Fruit fly (Drosophila melanogaster): Measurements from ENCODE around the gene nkd.

The nkd gene

dm6 chr3L:19031858-19032257, 13.4 kb downstream of the nkd start:
- no peak for TF ChIP-seq psq (optimal IDR thresholded peaks at IDR 0.05)
- no peak for TF ChIP-seq EcR (GFP tag; optimal IDR thresholded peaks at IDR 0.05)
- no peak for TF ChIP-seq CG8478 (optimal IDR thresholded peaks at IDR 0.05)
- TF ChIP-seq pan (optimal IDR thresholded peaks at IDR 0.05) = no peak
- TF ChIP-seq usp (GFP tag; optimal IDR thresholded peaks at IDR 0.05) = no peak
- TF ChIP-seq Dll (optimal IDR thresholded peaks at IDR 0.05) = no peak

DNA sequence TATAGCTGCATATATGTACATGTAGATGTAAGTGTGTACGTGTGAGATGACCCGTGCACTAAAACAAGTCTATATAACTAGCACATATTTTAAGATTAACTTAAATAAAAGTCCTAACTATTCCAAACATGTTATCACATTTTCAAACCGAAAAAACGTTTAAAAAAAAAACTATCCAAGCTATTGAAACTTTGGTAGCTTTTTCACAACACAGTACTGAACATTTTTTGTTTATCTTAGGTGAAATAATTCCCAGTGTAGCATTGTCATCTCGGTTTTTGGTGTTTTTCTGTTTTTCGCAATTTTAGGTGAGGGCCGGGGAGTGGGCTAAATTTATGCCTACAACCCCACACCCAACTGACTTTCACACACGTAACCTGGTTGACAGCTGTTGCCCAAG, 18.1 kb downstream of the nkd start:
- TF ChIP-seq CG8478 (optimal IDR thresholded peaks at IDR 0.05) (no peak), pan (optimal IDR thresholded peaks at IDR 0.05) (no peak), EcR (GFP tag; optimal IDR thresholded peaks at IDR 0.05) (no peak), psq (optimal IDR thresholded peaks at IDR 0.05) (no peak), usp (GFP tag; optimal IDR thresholded peaks at IDR 0.05) (no peak), Dll (optimal IDR thresholded peaks at IDR 0.05) (no peak)

- no peak for TF ChIP-seq psq (optimal IDR thresholded peaks at IDR 0.05)
- no peak for TF ChIP-seq CG8478 (optimal IDR thresholded peaks at IDR 0.05)
- no peak for TF ChIP-seq EcR (GFP tag; optimal IDR thresholded peaks at IDR 0.05)
- no peak for TF ChIP-seq pan (optimal IDR thresholded peaks at IDR 0.05)
- no peak for TF ChIP-seq usp (GFP tag; optimal IDR thresholded peaks at IDR 0.05)
- TF ChIP-seq Dll (optimal IDR thresholded peaks at IDR 0.05) = no peak
Observed at dm6 chr3L:19024800-19025199, 20.4 kb downstream of the nkd start.

- no peak for TF ChIP-seq EcR (GFP tag; optimal IDR thresholded peaks at IDR 0.05)
- no peak for TF ChIP-seq pan (optimal IDR thresholded peaks at IDR 0.05)
- TF ChIP-seq usp (GFP tag; optimal IDR thresholded peaks at IDR 0.05) = no peak
- TF ChIP-seq CG8478 (optimal IDR thresholded peaks at IDR 0.05) = no peak
- TF ChIP-seq Dll (optimal IDR thresholded peaks at IDR 0.05) = no peak
- no peak for TF ChIP-seq psq (optimal IDR thresholded peaks at IDR 0.05)
Observed at dm6 chr3L:19021701-19022100, 23.5 kb downstream of the nkd start.

dm6 chr3L:19020467-19020866, 24.8 kb downstream of the nkd start:
- TF ChIP-seq EcR (GFP tag; optimal IDR thresholded peaks at IDR 0.05) (no peak), CG8478 (optimal IDR thresholded peaks at IDR 0.05) (no peak), usp (GFP tag; optimal IDR thresholded peaks at IDR 0.05) (no peak), Dll (optimal IDR thresholded peaks at IDR 0.05) (no peak)

dm6 chr3L:19019308-19019749, 25.9 kb downstream of the nkd start:
- TF ChIP-seq CG8478 (optimal IDR thresholded peaks at IDR 0.05) = no peak
- no peak for TF ChIP-seq EcR (GFP tag; optimal IDR thresholded peaks at IDR 0.05)
- TF ChIP-seq Dll (optimal IDR thresholded peaks at IDR 0.05) = no peak
- no peak for TF ChIP-seq usp (GFP tag; optimal IDR thresholded peaks at IDR 0.05)
- no peak for TF ChIP-seq psq (optimal IDR thresholded peaks at IDR 0.05)
- no peak for TF ChIP-seq pan (optimal IDR thresholded peaks at IDR 0.05)

DNA sequence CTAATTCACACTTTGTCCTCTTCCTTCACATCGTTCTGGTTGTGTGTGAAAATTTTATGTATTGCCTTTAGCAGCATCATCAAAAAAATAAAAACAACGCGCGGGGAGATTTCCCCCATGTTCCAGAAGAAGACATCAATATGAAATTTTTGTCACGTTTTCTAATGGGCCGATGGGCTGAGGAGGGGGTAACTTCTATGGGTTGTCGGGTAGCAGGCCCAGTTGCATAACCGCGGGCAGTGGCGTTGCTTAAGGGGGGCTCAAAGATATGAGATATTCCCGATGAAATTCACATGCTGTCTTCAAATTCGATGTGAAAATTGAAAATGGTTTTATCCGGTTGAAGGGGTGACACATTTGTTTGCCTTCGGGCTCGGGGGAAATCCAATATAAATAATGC, 26.8 kb downstream of the nkd start:
- TF ChIP-seq Dll (optimal IDR thresholded peaks at IDR 0.05) (no peak), pan (optimal IDR thresholded peaks at IDR 0.05) (no peak), usp (GFP tag; optimal IDR thresholded peaks at IDR 0.05) (no peak), CG8478 (optimal IDR thresholded peaks at IDR 0.05) (no peak), psq (optimal IDR thresholded peaks at IDR 0.05) (no peak), EcR (GFP tag; optimal IDR thresholded peaks at IDR 0.05) (no peak)

DNA sequence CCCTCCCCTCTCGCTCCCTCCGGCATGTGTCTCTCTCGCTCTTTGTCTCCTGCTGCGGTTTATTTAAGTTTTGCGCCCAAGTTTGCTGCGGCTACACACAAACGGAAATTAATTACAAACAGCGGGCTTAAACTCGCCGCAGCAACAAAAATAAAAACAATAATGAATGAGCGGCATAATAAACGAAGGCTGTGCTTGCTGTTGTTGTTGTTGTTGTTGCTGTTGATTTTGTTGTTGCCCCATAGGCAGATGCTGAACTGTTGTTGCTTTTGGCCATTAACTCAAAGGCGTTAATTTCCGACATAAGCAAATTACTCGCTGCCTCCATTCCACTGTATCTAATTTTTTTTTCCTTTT, 28.5 kb downstream of the nkd start:
- no peak for TF ChIP-seq EcR (GFP tag; optimal IDR thresholded peaks at IDR 0.05)

- TF ChIP-seq EcR (GFP tag; optimal IDR thresholded peaks at IDR 0.05) (no peak), Dll (optimal IDR thresholded peaks at IDR 0.05) (peak; percentile 26)
Observed at dm6 chr3L:19016133-19016804, 29.0 kb downstream of the nkd start.

DNA sequence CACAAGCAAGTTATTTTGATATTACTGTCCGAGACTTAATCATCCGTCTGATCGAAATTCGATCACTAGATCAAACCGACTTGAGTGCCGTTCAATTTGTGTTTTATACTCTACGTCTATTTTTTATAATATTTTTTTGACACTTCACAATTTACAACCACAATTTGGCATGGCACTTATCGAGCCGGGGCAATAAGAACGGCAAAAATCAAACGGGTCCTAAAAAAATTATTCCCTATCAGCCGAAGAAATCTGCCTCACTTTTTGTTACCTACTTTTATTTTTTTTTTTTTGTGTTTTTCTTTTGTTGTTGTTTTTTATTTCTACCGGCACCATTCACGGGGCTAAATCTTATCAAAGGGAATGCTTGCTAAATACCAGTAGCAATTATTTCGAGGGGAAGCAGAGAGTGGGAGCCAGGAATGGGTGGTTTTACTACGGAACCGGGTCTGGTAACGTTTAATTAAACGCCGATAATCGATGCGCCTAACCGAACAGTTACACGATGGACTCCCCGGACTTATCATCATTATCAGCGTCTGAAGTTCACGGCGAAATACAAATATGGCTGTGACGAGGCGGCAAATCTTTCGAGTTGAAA, 29.7 kb downstream of the nkd start:
- no peak for TF ChIP-seq usp (GFP tag; optimal IDR thresholded peaks at IDR 0.05)
- TF ChIP-seq pan (optimal IDR thresholded peaks at IDR 0.05) = no peak
- TF ChIP-seq CG8478 (optimal IDR thresholded peaks at IDR 0.05) = no peak
- TF ChIP-seq EcR (GFP tag; optimal IDR thresholded peaks at IDR 0.05) = no peak
- no peak for TF ChIP-seq Dll (optimal IDR thresholded peaks at IDR 0.05)

dm6 chr3L:19014802-19015201, 30.4 kb downstream of the nkd start:
- TF ChIP-seq pan (optimal IDR thresholded peaks at IDR 0.05) (no peak), Dll (optimal IDR thresholded peaks at IDR 0.05) (no peak), CG8478 (optimal IDR thresholded peaks at IDR 0.05) (no peak), usp (GFP tag; optimal IDR thresholded peaks at IDR 0.05) (no peak), psq (optimal IDR thresholded peaks at IDR 0.05) (no peak), EcR (GFP tag; optimal IDR thresholded peaks at IDR 0.05) (no peak)

DNA sequence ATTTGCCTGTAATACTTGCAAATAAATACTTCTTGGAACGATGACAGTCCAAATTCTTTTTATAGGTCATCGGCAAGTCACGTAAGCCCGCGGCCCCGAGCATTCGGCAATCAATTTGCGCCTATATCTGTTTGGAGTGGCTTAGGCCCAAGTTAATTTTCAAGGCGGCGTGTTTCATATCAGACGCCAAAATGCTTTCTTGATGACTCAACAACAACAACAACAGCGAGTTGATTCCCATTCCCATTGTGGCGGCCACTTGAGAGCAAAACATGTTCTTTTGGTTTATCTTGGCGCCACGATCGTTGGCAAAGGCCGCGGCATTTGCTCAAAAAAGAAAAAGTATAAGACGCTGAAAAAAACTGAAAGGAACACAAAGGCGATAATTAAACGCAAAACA, 31.2 kb downstream of the nkd start:
- TF ChIP-seq EcR (GFP tag; optimal IDR thresholded peaks at IDR 0.05) = no peak
- TF ChIP-seq Dll (optimal IDR thresholded peaks at IDR 0.05) = no peak
- no peak for TF ChIP-seq CG8478 (optimal IDR thresholded peaks at IDR 0.05)

dm6 chr3L:19013086-19013752, 32.0 kb downstream of the nkd start:
- TF ChIP-seq Dll (optimal IDR thresholded peaks at IDR 0.05) = no peak
- no peak for TF ChIP-seq usp (GFP tag; optimal IDR thresholded peaks at IDR 0.05)
- no peak for TF ChIP-seq EcR (GFP tag; optimal IDR thresholded peaks at IDR 0.05)
- TF ChIP-seq psq (optimal IDR thresholded peaks at IDR 0.05) = no peak
- TF ChIP-seq pan (optimal IDR thresholded peaks at IDR 0.05) = no peak
- no peak for TF ChIP-seq CG8478 (optimal IDR thresholded peaks at IDR 0.05)
